Worm (Caenorhabditis elegans) whole organism, L3 larva: ENCODE results near the gene acs-10.

Source experiments
- R02D3.7 ChIP-seq: fragments of 150-350 bp; optimal IDR thresholded peaks from 2 replicates; lab custom pipeline; 2014; ENCODE audit warnings: missing biosample characterization, missing genetic modification characterization
- ama-1 ChIP-seq: fragments of 150-350 bp; optimal IDR thresholded peaks from 2 replicates; lab custom pipeline; 2018
- daf-12 ChIP-seq: fragments of 150-350 bp; optimal IDR thresholded peaks from 2 replicates; lab custom pipeline; 2014; ENCODE audit warnings: missing biosample characterization, missing genetic modification reagents, missing genetic modification characterization
- egl-5 ChIP-seq: fragments of 150-350 bp; optimal IDR thresholded peaks from 2 replicates; lab custom pipeline; 2017; ENCODE audit warnings: missing biosample characterization, missing genetic modification reagents, missing genetic modification characterization, inconsistent platforms
- elt-2 ChIP-seq: sonication (generic microtip); optimal IDR thresholded peaks from 2 replicates; lab custom pipeline; 2016; ENCODE audit warnings: missing genetic modification reagents, mild to moderate bottlenecking, missing genetic modification characterization, missing compliant biosample characterization
- lin-15B ChIP-seq: fragments of 150-350 bp; optimal IDR thresholded peaks from 2 replicates; lab custom pipeline; 2014; ENCODE audit warnings: missing biosample characterization, missing genetic modification characterization
- lsy-12 ChIP-seq: sonication (generic microtip); optimal IDR thresholded peaks from 2 replicates; lab custom pipeline; 2016; ENCODE audit warnings: mild to moderate bottlenecking, missing genetic modification characterization, missing compliant biosample characterization
- nfya-1 ChIP-seq: sonication (generic microtip); optimal IDR thresholded peaks from 2 replicates; lab custom pipeline; 2017; ENCODE audit warnings: missing genetic modification characterization, mild to moderate bottlenecking, missing compliant biosample characterization, antibody characterized with exemption, moderate library complexity; ENCODE audit not compliant: insufficient read depth
- nhr-237 ChIP-seq: fragments of 150-350 bp; optimal IDR thresholded peaks from 2 replicates; lab custom pipeline; 2014; ENCODE audit warnings: missing biosample characterization, missing genetic modification characterization
- nhr-25 ChIP-seq: sonication (generic microtip); optimal IDR thresholded peaks from 2 replicates; lab custom pipeline; 2017; ENCODE audit warnings: missing biosample characterization, missing genetic modification characterization
- nhr-43 ChIP-seq: sonication (generic microtip); optimal IDR thresholded peaks from 2 replicates; lab custom pipeline; 2016; ENCODE audit warnings: mild to moderate bottlenecking, missing genetic modification characterization, missing compliant biosample characterization; ENCODE audit not compliant: poor library complexity, severe bottlenecking
- tbx-2 ChIP-seq: sonication (generic microtip); optimal IDR thresholded peaks from 2 replicates; lab custom pipeline; 2016; ENCODE audit warnings: mild to moderate bottlenecking, missing genetic modification characterization, missing compliant biosample characterization
- ztf-4 ChIP-seq: fragments of 150-350 bp; optimal IDR thresholded peaks from 2 replicates; lab custom pipeline; 2014; ENCODE audit warnings: missing biosample characterization, missing genetic modification characterization

The acs-10 gene

DNA sequence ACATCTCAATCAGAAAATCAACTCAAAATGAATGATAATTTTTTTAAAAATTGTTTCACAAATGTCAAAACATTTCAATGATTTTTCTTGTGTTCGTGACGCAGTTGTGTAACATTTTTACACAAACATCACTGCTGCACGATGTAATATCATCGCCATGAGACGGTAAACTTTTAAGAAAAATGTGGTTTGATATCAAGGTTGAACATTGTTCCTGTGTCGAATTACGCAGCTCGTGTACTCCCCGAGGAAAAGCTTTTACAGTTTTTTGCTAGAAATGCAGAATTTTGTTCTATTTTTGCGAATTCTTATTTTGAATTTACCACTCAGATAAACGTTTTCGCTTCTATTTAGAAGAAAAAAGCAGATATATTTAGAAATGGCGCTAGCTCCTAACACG, 51.4 kb downstream of the acs-10 start:
- TF ChIP-seq nhr-25 (tag; lab: Kevin White, UChicago), result peak; percentile 57
- TF ChIP-seq R02D3.7, result peak; percentile 16
- peak; percentile 10 for TF ChIP-seq lsy-12 (tag; lab: Kevin White, UChicago)
- TF ChIP-seq ztf-4, result peak; percentile 9
- peak; percentile 14 for TF ChIP-seq lin-15B (tag; lab: Kevin White, UChicago)
- no peak for TF ChIP-seq daf-12 (tag; lab: Kevin White, UChicago)
- peak; percentile 40 for TF ChIP-seq nfya-1 (tag; lab: Kevin White, UChicago)
- no peak for TF ChIP-seq tbx-2 (tag; lab: Kevin White, UChicago)
- peak; percentile 58 for TF ChIP-seq ama-1 (lab: Kevin White, UChicago)
- no peak for TF ChIP-seq egl-5
- peak; percentile 30 for TF ChIP-seq elt-2 (tag; lab: Kevin White, UChicago)
- no peak for TF ChIP-seq nhr-237 (tag; lab: Kevin White, UChicago)
- peak; percentile 77 for TF ChIP-seq nhr-43
